Fruit fly (Drosophila melanogaster) whole organism, embryonic: ENCODE data around the gene CG13484.

ENCODE experiments used
- Adf1 ChIP-seq: fragments of 200-800 bp; sonication (Bioruptor generic); IDR thresholded peaks from 2 replicates; pipeline ENCODE4 v1.3.6; 2022; ENCODE audit warnings: missing biosample characterization, missing genetic modification characterization
- Awh ChIP-seq: fragments of 200-800 bp; sonication (Bioruptor generic); IDR thresholded peaks from 2 replicates; pipeline ENCODE4, ENCODE4 v1.3.6; 2022; ENCODE audit warnings: missing biosample characterization, missing genetic modification characterization
- CG10565 ChIP-seq: fragments of 200-800 bp; sonication (Bioruptor generic); optimal IDR thresholded peaks from 3 replicates; lab custom pipeline; 2016; ENCODE audit warnings: missing biosample characterization, mild to moderate bottlenecking, missing genetic modification characterization
- CG11085 ChIP-seq: fragments of 200-800 bp; sonication (Bioruptor generic); IDR thresholded peaks from 2 replicates; pipeline ENCODE4 v1.3.6; 2022; ENCODE audit warnings: missing biosample characterization, missing genetic modification characterization
- CG12236 ChIP-seq: fragments of 200-800 bp; sonication (Bioruptor generic); optimal IDR thresholded peaks from 2 replicates; lab custom pipeline; 2016; ENCODE audit warnings: missing biosample characterization, missing genetic modification characterization
- CG12299 ChIP-seq: fragments of 200-800 bp; sonication (Bioruptor generic); optimal IDR thresholded peaks from 2 replicates; lab custom pipeline; 2018; ENCODE audit warnings: missing biosample characterization, mild to moderate bottlenecking, missing genetic modification characterization
- CG13424 ChIP-seq: fragments of 200-800 bp; sonication (Bioruptor generic); optimal IDR thresholded peaks from 2 replicates; lab custom pipeline; 2019; ENCODE audit warnings: missing biosample characterization, mild to moderate bottlenecking, missing genetic modification characterization, moderate library complexity
- CG14014 ChIP-seq: fragments of 200-800 bp; sonication (Bioruptor generic); IDR thresholded peaks from 2 replicates; pipeline ENCODE4 v1.3.6; 2022; ENCODE audit warnings: missing biosample characterization, missing genetic modification characterization
- CG14710 ChIP-seq: fragments of 200-800 bp; sonication (Bioruptor generic); optimal IDR thresholded peaks from 3 replicates; lab custom pipeline; 2019; ENCODE audit warnings: missing biosample characterization, mild to moderate bottlenecking, missing genetic modification characterization, moderate library complexity
- CG14965 ChIP-seq: fragments of 200-800 bp; sonication (Bioruptor generic); optimal IDR thresholded peaks from 2 replicates; lab custom pipeline; 2016; ENCODE audit warnings: missing biosample characterization, missing genetic modification characterization, borderline replicate concordance
- CG2712 ChIP-seq: fragments of 200-800 bp; optimal IDR thresholded peaks from 3 replicates; lab custom pipeline; 2019; ENCODE audit warnings: missing biosample characterization, mild to moderate bottlenecking, missing genetic modification characterization, moderate library complexity
- CG2875 ChIP-seq: fragments of 200-800 bp; sonication (Bioruptor generic); optimal IDR thresholded peaks from 2 replicates; lab custom pipeline; 2017; ENCODE audit warnings: missing biosample characterization, mild to moderate bottlenecking, missing genetic modification characterization, missing genetic modification reagents
- CG30403 ChIP-seq: fragments of 200-800 bp; sonication (Bioruptor generic); optimal IDR thresholded peaks from 3 replicates; lab custom pipeline; 2016; ENCODE audit warnings: missing biosample characterization, missing genetic modification characterization
- CG3163 ChIP-seq: fragments of 200-800 bp; sonication (Bioruptor generic); optimal IDR thresholded peaks from 3 replicates; lab custom pipeline; 2016; ENCODE audit warnings: missing biosample characterization, missing genetic modification characterization
- CG34376 ChIP-seq: fragments of 200-800 bp; sonication (Bioruptor generic); optimal IDR thresholded peaks from 2 replicates; lab custom pipeline; 2018; ENCODE audit warnings: missing biosample characterization, mild to moderate bottlenecking, missing genetic modification characterization
- CG3847 ChIP-seq: fragments of 200-800 bp; sonication (Bioruptor generic); IDR thresholded peaks from 2 replicates; pipeline ENCODE4 v1.3.6; 2022; ENCODE audit warnings: missing biosample characterization, missing genetic modification characterization
- CG4282 ChIP-seq: fragments of 200-800 bp; sonication (Bioruptor generic); optimal IDR thresholded peaks from 2 replicates; lab custom pipeline; 2016; ENCODE audit warnings: missing biosample characterization, missing genetic modification characterization
- CG4360 ChIP-seq: fragments of 200-800 bp; sonication (Bioruptor generic); IDR thresholded peaks from 2 replicates; pipeline ENCODE4 v1.3.6; 2022; ENCODE audit warnings: missing biosample characterization, missing genetic modification characterization
- CG4707 ChIP-seq: fragments of 200-800 bp; sonication (Bioruptor generic); optimal IDR thresholded peaks from 2 replicates; lab custom pipeline; 2018; ENCODE audit warnings: missing biosample characterization, mild to moderate bottlenecking, missing genetic modification characterization, moderate library complexity
- CG4820 ChIP-seq: fragments of 200-800 bp; sonication (Bioruptor generic); optimal IDR thresholded peaks from 3 replicates; lab custom pipeline; 2016; ENCODE audit warnings: missing biosample characterization, missing genetic modification characterization
- CG7963 ChIP-seq: fragments of 200-800 bp; sonication (Bioruptor generic); IDR thresholded peaks from 3 replicates; pipeline ENCODE4 v1.3.6; 2022; ENCODE audit warnings: missing biosample characterization, missing genetic modification characterization; ENCODE audit not compliant: partially characterized antibody
- CG8089 ChIP-seq: fragments of 200-800 bp; sonication (Bioruptor generic); optimal IDR thresholded peaks from 3 replicates; lab custom pipeline; 2016; ENCODE audit warnings: missing biosample characterization, missing genetic modification characterization
- CG8765 ChIP-seq: fragments of 200-800 bp; sonication (Bioruptor generic); IDR thresholded peaks from 2 replicates; pipeline ENCODE4 v1.3.6; 2022; ENCODE audit warnings: missing biosample characterization, missing genetic modification characterization
- CG9609 ChIP-seq: fragments of 200-800 bp; sonication (Bioruptor generic); optimal IDR thresholded peaks from 3 replicates; lab custom pipeline; 2016; ENCODE audit warnings: missing biosample characterization, missing genetic modification characterization
- E2f1 ChIP-seq: fragments of 200-800 bp; sonication (Bioruptor generic); IDR thresholded peaks from 2 replicates; pipeline ENCODE4 v1.3.6; 2022; ENCODE audit warnings: missing biosample characterization, missing genetic modification characterization
- E2f2 ChIP-seq: fragments of 200-800 bp; sonication (Bioruptor generic); IDR thresholded peaks from 2 replicates; pipeline ENCODE4 v1.3.6; 2022; ENCODE audit warnings: missing biosample characterization, missing genetic modification characterization
- Ets65A ChIP-seq: fragments of 200-800 bp; sonication (Bioruptor generic); peaks from one replicate; lab custom pipeline; 2016; ENCODE audit warnings: missing biosample characterization, missing genetic modification characterization
- HmgD ChIP-seq: fragments of 200-800 bp; sonication (Bioruptor generic); optimal IDR thresholded peaks from 3 replicates; lab custom pipeline; 2016; ENCODE audit warnings: missing biosample characterization, missing genetic modification characterization
- Lpt ChIP-seq: fragments of >200 bp; optimal IDR thresholded peaks from 2 replicates; lab custom pipeline; 2018; ENCODE audit warnings: missing biosample characterization, missing genetic modification characterization
- Nf-YA ChIP-seq: fragments of 200-800 bp; sonication (Bioruptor generic); IDR thresholded peaks from 2 replicates; pipeline ENCODE4 v1.3.6; 2022; ENCODE audit warnings: missing biosample characterization, missing genetic modification characterization
- Nf-YB ChIP-seq: fragments of 200-800 bp; sonication (Bioruptor generic); optimal IDR thresholded peaks from 3 replicates; lab custom pipeline; 2019; ENCODE audit warnings: missing biosample characterization, mild to moderate bottlenecking, missing genetic modification characterization, moderate library complexity
- Opbp ChIP-seq: fragments of 200-800 bp; sonication (Bioruptor generic); IDR thresholded peaks from 3 replicates; pipeline ENCODE4 v1.3.6; 2022; ENCODE audit warnings: missing biosample characterization, missing genetic modification characterization; ENCODE audit not compliant: partially characterized antibody
- Optix ChIP-seq: fragments of 200-800 bp; sonication (Bioruptor generic); IDR thresholded peaks from 3 replicates; pipeline ENCODE4 v1.3.6; 2022; ENCODE audit warnings: missing biosample characterization, missing genetic modification characterization
- Spps ChIP-seq: fragments of 200-800 bp; sonication (Bioruptor generic); optimal IDR thresholded peaks from 2 replicates; lab custom pipeline; 2018; ENCODE audit warnings: missing biosample characterization, mild to moderate bottlenecking, missing genetic modification characterization
- Sry-β ChIP-seq: fragments of 200-800 bp; sonication (Bioruptor generic); optimal IDR thresholded peaks from 2 replicates; lab custom pipeline; 2018; ENCODE audit warnings: missing biosample characterization, mild to moderate bottlenecking, missing genetic modification characterization, moderate library complexity
- TFAM ChIP-seq: fragments of 200-800 bp; sonication (Bioruptor generic); optimal IDR thresholded peaks from 2 replicates; lab custom pipeline; 2017; ENCODE audit warnings: missing biosample characterization, missing genetic modification characterization, inconsistent platforms
- ap ChIP-seq: fragments of 200-800 bp; sonication (Bioruptor generic); IDR thresholded peaks from 2 replicates; pipeline ENCODE4 v1.3.6; 2022; ENCODE audit warnings: missing biosample characterization, missing genetic modification characterization
- cas ChIP-seq: fragments of 200-800 bp; sonication (Bioruptor generic); IDR thresholded peaks from 2 replicates; pipeline ENCODE4 v1.3.6; 2022; ENCODE audit warnings: missing biosample characterization, missing genetic modification characterization
- cato ChIP-seq: fragments of 200-800 bp; sonication (Bioruptor generic); optimal IDR thresholded peaks from 2 replicates; lab custom pipeline; 2016; ENCODE audit warnings: missing biosample characterization, missing genetic modification characterization, borderline replicate concordance
- ci ChIP-seq: fragments of 200-800 bp; sonication (Bioruptor generic); IDR thresholded peaks from 3 replicates; pipeline ENCODE4 v1.3.6; 2022; ENCODE audit warnings: missing biosample characterization, missing genetic modification characterization
- dysf ChIP-seq: fragments of 200-800 bp; sonication (Bioruptor generic); IDR thresholded peaks from 3 replicates; pipeline ENCODE4 v1.3.6; 2022; ENCODE audit warnings: missing biosample characterization, missing genetic modification characterization
- gfzf ChIP-seq: fragments of 200-800 bp; sonication (Bioruptor generic); optimal IDR thresholded peaks from 2 replicates; lab custom pipeline; 2016; ENCODE audit warnings: missing biosample characterization, mild to moderate bottlenecking, missing genetic modification characterization, moderate library complexity
- gsb-n ChIP-seq: fragments of 200-800 bp; sonication (Bioruptor generic); optimal IDR thresholded peaks from 3 replicates; lab custom pipeline; 2018; ENCODE audit warnings: missing biosample characterization, mild to moderate bottlenecking, missing genetic modification characterization
- nau ChIP-seq: fragments of 200-800 bp; sonication (Bioruptor generic); optimal IDR thresholded peaks from 3 replicates; lab custom pipeline; 2017; ENCODE audit warnings: missing biosample characterization, mild to moderate bottlenecking, missing genetic modification characterization, missing genetic modification reagents
- pita ChIP-seq: fragments of 200-800 bp; sonication (Bioruptor generic); optimal IDR thresholded peaks from 2 replicates; lab custom pipeline; 2017; ENCODE audit warnings: missing biosample characterization, mild to moderate bottlenecking, missing genetic modification characterization
- pros ChIP-seq: fragments of 200-800 bp; sonication (Bioruptor generic); optimal IDR thresholded peaks from 3 replicates; lab custom pipeline; 2019; ENCODE audit warnings: missing biosample characterization, mild to moderate bottlenecking, missing genetic modification characterization, moderate library complexity
- slou ChIP-seq: fragments of 200-800 bp; sonication (Bioruptor generic); optimal IDR thresholded peaks from 3 replicates; lab custom pipeline; 2016; ENCODE audit warnings: missing biosample characterization, missing genetic modification characterization
- sna ChIP-seq: fragments of 200-800 bp; sonication (Bioruptor generic); IDR thresholded peaks from 2 replicates; pipeline ENCODE4 v1.3.6; 2022; ENCODE audit warnings: missing biosample characterization, missing genetic modification characterization; ENCODE audit not compliant: partially characterized antibody
- so ChIP-seq: fragments of 200-800 bp; sonication (Bioruptor generic); IDR thresholded peaks from 3 replicates; pipeline ENCODE4 v1.3.6; 2022; ENCODE audit warnings: missing biosample characterization, missing genetic modification characterization
- ssp ChIP-seq: fragments of 200-800 bp; sonication (Bioruptor generic); IDR thresholded peaks from 2 replicates; pipeline ENCODE4 v1.3.6; 2022; ENCODE audit warnings: missing biosample characterization, missing genetic modification characterization
- tin ChIP-seq: fragments of 200-800 bp; sonication (Bioruptor generic); optimal IDR thresholded peaks from 3 replicates; lab custom pipeline; 2016; ENCODE audit warnings: missing biosample characterization, missing genetic modification characterization

Gene CG13484

DNA sequence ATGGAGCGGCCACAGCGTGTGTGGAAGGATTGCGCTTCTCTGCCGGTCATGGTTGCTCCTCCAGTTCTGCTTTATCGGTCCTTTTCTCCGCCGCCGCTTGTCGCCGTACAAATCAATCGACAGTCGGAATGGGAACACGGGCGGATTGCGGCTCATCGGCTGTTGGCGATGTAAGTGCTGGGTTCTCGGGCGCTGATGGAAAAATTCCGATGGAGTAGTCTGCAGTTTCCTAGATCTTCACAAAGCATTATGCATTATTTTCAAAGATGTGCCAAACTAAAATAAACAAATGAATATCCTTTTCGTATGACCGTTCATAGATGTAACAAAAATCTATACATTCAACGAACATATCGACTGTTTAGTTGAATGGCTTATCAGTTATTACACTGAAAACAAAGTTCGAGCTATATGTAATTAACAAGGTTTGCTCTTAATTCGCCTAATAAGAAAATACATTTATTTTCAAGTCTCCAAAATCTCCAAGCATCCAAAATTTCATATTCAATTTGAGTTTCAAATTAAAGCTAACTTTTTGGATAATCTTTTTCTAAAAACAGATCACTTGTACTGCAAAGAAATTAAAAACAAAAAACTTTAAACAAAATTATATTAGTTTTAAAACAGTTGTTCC lies 3.1 kb downstream of the CG13484 start, which contains the start of gene Neurl4 (continued):
- no peak for TF ChIP-seq ap (GFP tag; lab: Robert Waterston, UW)
- TF ChIP-seq CG8089, result peak; percentile 50
- peak; percentile 88 for TF ChIP-seq Ets65A (GFP tag; lab: Kevin White, UChicago)
- TF ChIP-seq so (GFP tag; lab: Robert Waterston, UW), result 0 out of 3 replicates have a peak, but pooled peaks have one; percentile 8
- TF ChIP-seq Nf-YA, result peak; percentile 50; the same call in 1 of the 2 replicates
- peak; percentile 61 for TF ChIP-seq CG30403 (GFP tag; lab: Kevin White, UChicago)
- TF ChIP-seq CG14014 (GFP tag; lab: Robert Waterston, UW), result peak; percentile 54; the same call in 1 of the 2 replicates
- peak; percentile 91 for TF ChIP-seq ci (GFP tag; lab: Robert Waterston, UW)
- TF ChIP-seq CG11085 (GFP tag; lab: Robert Waterston, UW), result no peak
- peak; percentile 75 for TF ChIP-seq CG2712 (tag; lab: Kevin White, UChicago)
- TF ChIP-seq CG12299 (tag; lab: Kevin White, UChicago), result peak; percentile 1
- no peak for TF ChIP-seq Nf-YB
- no peak for TF ChIP-seq cas
- TF ChIP-seq TFAM, result no peak
- no peak for TF ChIP-seq CG4707
- TF ChIP-seq cato, result peak; percentile 20
- peak; percentile 49 for TF ChIP-seq tin (GFP tag; lab: Kevin White, UChicago)
- peak; percentile 63; the same call in 2 of the 3 replicates for TF ChIP-seq dysf (GFP tag; lab: Robert Waterston, UW)
- no peak for TF ChIP-seq CG34376 (GFP tag; lab: Kevin White, UChicago)
- TF ChIP-seq CG3847 (GFP tag; lab: Robert Waterston, UW), result peak; percentile 71
- TF ChIP-seq Spps (tag; lab: Kevin White, UChicago), result peak; percentile 46
- TF ChIP-seq ssp (GFP tag; lab: Robert Waterston, UW), result peak; percentile 50
- TF ChIP-seq CG7963, result no peak
- no peak for TF ChIP-seq gsb-n (tag; lab: Kevin White, UChicago)
- no peak for TF ChIP-seq pita (GFP tag; lab: Kevin White, UChicago)
- no peak for TF ChIP-seq CG14965 (GFP tag; lab: Kevin White, UChicago)
- TF ChIP-seq Awh (GFP tag; lab: Robert Waterston, UW), result peak; percentile 78
- no peak for TF ChIP-seq sna (GFP tag; lab: Robert Waterston, UW)
- no peak for TF ChIP-seq nau (GFP tag; lab: Kevin White, UChicago)
- TF ChIP-seq CG4360 (GFP tag; lab: Robert Waterston, UW), result no peak
- no peak for TF ChIP-seq Lpt (GFP tag; lab: Kevin White, UChicago)
- TF ChIP-seq CG12236 (GFP tag; lab: Kevin White, UChicago), result no peak
- no peak for TF ChIP-seq CG4282 (GFP tag; lab: Kevin White, UChicago)
- TF ChIP-seq Sry-β, result no peak
- TF ChIP-seq CG9609, result peak; percentile 67
- no peak for TF ChIP-seq CG10565 (GFP tag; lab: Kevin White, UChicago)
- TF ChIP-seq Adf1, result peak; percentile 21
- peak; percentile 21 for TF ChIP-seq CG4820
- TF ChIP-seq slou, result no peak
- no peak for TF ChIP-seq CG2875
- peak; percentile 65 for TF ChIP-seq CG14710 (tag; lab: Kevin White, UChicago)
- TF ChIP-seq pros (GFP tag; lab: Kevin White, UChicago), result no peak
- peak; percentile 70 for TF ChIP-seq gfzf (GFP tag; lab: Kevin White, UChicago)
- TF ChIP-seq CG8765 (GFP tag; lab: Robert Waterston, UW), result no peak
- TF ChIP-seq CG13424 (tag; lab: Kevin White, UChicago), result peak; percentile 80
- peak; percentile 13 for TF ChIP-seq CG3163 (GFP tag; lab: Kevin White, UChicago)
- no peak for TF ChIP-seq E2f2 (GFP tag; lab: Robert Waterston, UW)
- TF ChIP-seq E2f1 (GFP tag; lab: Robert Waterston, UW), result peak; percentile 48
- no peak for TF ChIP-seq HmgD (GFP tag; lab: Kevin White, UChicago)
- TF ChIP-seq Optix (GFP tag; lab: Robert Waterston, UW), result no peak
- TF ChIP-seq Opbp (GFP tag; lab: Robert Waterston, UW), result no peak
